Worm (Caenorhabditis elegans) whole organism, L2 larva: Measurements from ENCODE around the gene T23F11.4.
A peak's percentile ranks its signal among the peaks of the same experiment; 100 is the strongest.

Experiments
- fos-1 ChIP-seq: fragments of 150-350 bp; optimal IDR thresholded peaks from 2 replicates; lab custom pipeline; 2014; ENCODE audit warnings: missing biosample characterization, missing genetic modification characterization
- nhr-237 ChIP-seq: fragments of 150-350 bp; optimal IDR thresholded peaks from 2 replicates; lab custom pipeline; 2014; ENCODE audit warnings: missing biosample characterization, missing genetic modification characterization
- sem-4 ChIP-seq: fragments of 150-350 bp; optimal IDR thresholded peaks from 2 replicates; lab custom pipeline; 2014; ENCODE audit warnings: missing biosample characterization, missing genetic modification reagents, missing genetic modification characterization
- unc-62 ChIP-seq: fragments of 150-350 bp; optimal IDR thresholded peaks from 2 replicates; lab custom pipeline; 2014; ENCODE audit warnings: missing biosample characterization, missing genetic modification reagents, missing genetic modification characterization

- TF ChIP-seq fos-1, result peak; percentile 63
- TF ChIP-seq nhr-237 (tag; lab: Kevin White, UChicago), result no peak
- no peak for TF ChIP-seq unc-62 (GFP tag; lab: Kevin White, UChicago)
- TF ChIP-seq sem-4 (tag; lab: Kevin White, UChicago), result no peak
Observed at ce11 chrIII:4647878-4648277, 17.3 kb downstream of the T23F11.4 start, which contains the start of gene T23F11.6.
